Fruit fly (Drosophila melanogaster) whole organism, pupa: ENCODE measurements around the gene Osi24.
A peak's percentile ranks its signal among the peaks of the same experiment; 100 is the strongest.

Source experiments
- CG10348 ChIP-seq: fragments of 200-800 bp; sonication (Bioruptor generic); IDR thresholded peaks from 2 replicates; pipeline ENCODE4 v1.3.6; 2022; ENCODE audit warnings: missing biosample characterization, missing genetic modification characterization
- CG12605 ChIP-seq: fragments of 200-800 bp; sonication (Bioruptor generic); IDR thresholded peaks from 2 replicates; pipeline ENCODE4 v1.3.6; 2022; ENCODE audit warnings: missing biosample characterization, missing genetic modification characterization
- CG13204 ChIP-seq: fragments of 200-800 bp; sonication (Bioruptor generic); optimal IDR thresholded peaks from 2 replicates; lab custom pipeline; 2018; ENCODE audit warnings: missing biosample characterization, mild to moderate bottlenecking, missing genetic modification characterization, moderate library complexity
- CG14655 ChIP-seq: fragments of 200-800 bp; sonication (Bioruptor generic); optimal IDR thresholded peaks from 3 replicates; lab custom pipeline; 2017; ENCODE audit warnings: mild to moderate bottlenecking, missing biosample characterization, missing genetic modification reagents, missing genetic modification characterization
- CG15710 ChIP-seq: fragments of 200-800 bp; sonication (Bioruptor generic); optimal IDR thresholded peaks from 2 replicates; lab custom pipeline; 2018; ENCODE audit warnings: missing biosample characterization, mild to moderate bottlenecking, missing genetic modification characterization, moderate library complexity
- CG17806 ChIP-seq: fragments of 200-800 bp; sonication (Bioruptor generic); optimal IDR thresholded peaks from 2 replicates; lab custom pipeline; 2018; ENCODE audit warnings: missing biosample characterization, mild to moderate bottlenecking, missing genetic modification characterization, moderate library complexity
- CG32121 ChIP-seq: fragments of 200-800 bp; sonication (Bioruptor generic); IDR thresholded peaks from 2 replicates; pipeline ENCODE4 v1.3.6; 2022; ENCODE audit warnings: missing biosample characterization, missing genetic modification characterization
- CG34367 ChIP-seq: fragments of 200-800 bp; sonication (Bioruptor generic); optimal IDR thresholded peaks from 2 replicates; lab custom pipeline; 2018; ENCODE audit warnings: missing biosample characterization, mild to moderate bottlenecking, missing genetic modification characterization
- CG4496 ChIP-seq: fragments of 200-800 bp; sonication (Bioruptor generic); IDR thresholded peaks from 3 replicates; pipeline ENCODE4 v1.3.6; 2022; ENCODE audit warnings: missing biosample characterization, missing genetic modification characterization
- CG8159 ChIP-seq: fragments of 200-800 bp; sonication (Bioruptor generic); optimal IDR thresholded peaks from 3 replicates; lab custom pipeline; 2018; ENCODE audit warnings: missing biosample characterization, mild to moderate bottlenecking, missing genetic modification characterization, moderate library complexity
- CG8301 ChIP-seq: fragments of 200-800 bp; sonication (Bioruptor generic); optimal IDR thresholded peaks from 2 replicates; lab custom pipeline; 2018; ENCODE audit warnings: missing biosample characterization, mild to moderate bottlenecking, missing genetic modification characterization
- CG9948 ChIP-seq: fragments of 200-800 bp; sonication (Bioruptor generic); optimal IDR thresholded peaks from 2 replicates; lab custom pipeline; 2018; ENCODE audit warnings: missing biosample characterization, mild to moderate bottlenecking, missing genetic modification characterization, moderate library complexity
- D1 ChIP-seq: fragments of 200-800 bp; sonication (Bioruptor generic); optimal IDR thresholded peaks from 2 replicates; lab custom pipeline; 2018; ENCODE audit warnings: missing biosample characterization, mild to moderate bottlenecking, missing genetic modification characterization, moderate library complexity
- EcR ChIP-seq: fragments of 200-800 bp; sonication (Bioruptor generic); optimal IDR thresholded peaks from 3 replicates; lab custom pipeline; 2019; ENCODE audit warnings: missing biosample characterization, missing genetic modification characterization, mild to moderate bottlenecking, moderate library complexity, missing genetic modification reagents
- Ets98B ChIP-seq: fragments of 200-800 bp; sonication (Bioruptor generic); IDR thresholded peaks from 2 replicates; pipeline ENCODE4 v1.3.6; 2022; ENCODE audit warnings: missing biosample characterization, missing genetic modification characterization
- Pif1A ChIP-seq: fragments of 200-800 bp; sonication (Bioruptor generic); optimal IDR thresholded peaks from 3 replicates; lab custom pipeline; 2016; ENCODE audit warnings: missing biosample characterization, missing genetic modification characterization
- Pif1B ChIP-seq: fragments of 200-800 bp; sonication (Bioruptor generic); optimal IDR thresholded peaks from 3 replicates; lab custom pipeline; 2016; ENCODE audit warnings: missing biosample characterization, missing genetic modification characterization
- Snoo ChIP-seq: fragments of 200-800 bp; sonication (Bioruptor generic); optimal IDR thresholded peaks from 3 replicates; lab custom pipeline; 2017; ENCODE audit warnings: missing biosample characterization, mild to moderate bottlenecking, missing genetic modification characterization, inconsistent platforms
- fd96Ca ChIP-seq: fragments of 200-800 bp; sonication (Bioruptor generic); IDR thresholded peaks from 3 replicates; pipeline ENCODE4 v1.3.6; 2022; ENCODE audit warnings: missing biosample characterization, missing genetic modification characterization
- gl ChIP-seq: fragments of 200-800 bp; sonication (Bioruptor generic); optimal IDR thresholded peaks from 2 replicates; lab custom pipeline; 2018; ENCODE audit warnings: missing biosample characterization, mild to moderate bottlenecking, missing genetic modification characterization
- rn ChIP-seq: fragments of 200-800 bp; sonication (Bioruptor generic); IDR thresholded peaks from 2 replicates; pipeline ENCODE4 v1.3.6; 2022; ENCODE audit warnings: missing biosample characterization, missing genetic modification characterization

Gene Osi24

dm6 chr3R:6231391-6231790, 32.8 kb downstream of the Osi24 start:
- TF ChIP-seq CG17806 (tag; lab: Kevin White, UChicago) (no peak), CG15710 (tag; lab: Kevin White, UChicago) (no peak), CG4496 (GFP tag; lab: Robert Waterston, UW) (no peak), fd96Ca (GFP tag; lab: Robert Waterston, UW) (no peak), CG12605 (GFP tag; lab: Robert Waterston, UW) (no peak), CG8159 (tag; lab: Kevin White, UChicago) (no peak), CG14655 (GFP tag; lab: Kevin White, UChicago) (no peak), CG34367 (no peak), CG10348 (GFP tag; lab: Robert Waterston, UW) (no peak)

dm6 chr3R:6233104-6233503, 34.5 kb downstream of the Osi24 start:
- no peak for TF ChIP-seq D1 (tag; lab: Kevin White, UChicago)
- TF ChIP-seq CG14655 (GFP tag; lab: Kevin White, UChicago): peak; percentile 20
- TF ChIP-seq CG8301 (tag; lab: Kevin White, UChicago): peak; percentile 29

dm6 chr3R:6234189-6234758, 35.7 kb downstream of the Osi24 start, which contains the start of gene Osi6:
TSS of gene Osi6 (plus strand) at chr3R:6234708.
- no peak for TF ChIP-seq fd96Ca (GFP tag; lab: Robert Waterston, UW)
- TF ChIP-seq Snoo: no peak
- no peak for TF ChIP-seq CG12605 (GFP tag; lab: Robert Waterston, UW)
- no peak for TF ChIP-seq Pif1B
- no peak for TF ChIP-seq CG8159 (tag; lab: Kevin White, UChicago)
- no peak for TF ChIP-seq CG34367
- no peak for TF ChIP-seq CG9948 (tag; lab: Kevin White, UChicago)
- no peak for TF ChIP-seq rn (GFP tag; lab: Robert Waterston, UW)
- TF ChIP-seq CG4496 (GFP tag; lab: Robert Waterston, UW): no peak
- TF ChIP-seq CG14655 (GFP tag; lab: Kevin White, UChicago): no peak
- no peak for TF ChIP-seq D1 (tag; lab: Kevin White, UChicago)
- TF ChIP-seq CG8301 (tag; lab: Kevin White, UChicago): no peak
- TF ChIP-seq EcR (GFP tag; lab: Kevin White, UChicago): no peak
- TF ChIP-seq CG15710 (tag; lab: Kevin White, UChicago): no peak
- TF ChIP-seq Ets98B: no peak
- TF ChIP-seq CG17806 (tag; lab: Kevin White, UChicago): no peak
- TF ChIP-seq Pif1A (GFP tag; lab: Kevin White, UChicago): no peak
- TF ChIP-seq CG13204 (GFP tag; lab: Kevin White, UChicago): no peak
- TF ChIP-seq CG32121 (GFP tag; lab: Robert Waterston, UW): no peak

- TF ChIP-seq CG32121 (GFP tag; lab: Robert Waterston, UW): no peak
- TF ChIP-seq CG13204 (GFP tag; lab: Kevin White, UChicago): no peak
- no peak for TF ChIP-seq fd96Ca (GFP tag; lab: Robert Waterston, UW)
- no peak for TF ChIP-seq CG14655 (GFP tag; lab: Kevin White, UChicago)
- no peak for TF ChIP-seq EcR (GFP tag; lab: Kevin White, UChicago)
- TF ChIP-seq CG34367: no peak
- TF ChIP-seq CG17806 (tag; lab: Kevin White, UChicago): no peak
Measured at dm6 chr3R:6238977-6239376, 40.4 kb downstream of the Osi24 start.

- TF ChIP-seq EcR (GFP tag; lab: Kevin White, UChicago): no peak
- no peak for TF ChIP-seq CG34367
- no peak for TF ChIP-seq Snoo
- no peak for TF ChIP-seq fd96Ca (GFP tag; lab: Robert Waterston, UW)
- TF ChIP-seq Ets98B: no peak
Measured at dm6 chr3R:6240263-6240662, 41.7 kb downstream of the Osi24 start.

dm6 chr3R:6241289-6241688, 42.7 kb downstream of the Osi24 start:
- TF ChIP-seq CG14655 (GFP tag; lab: Kevin White, UChicago): peak; percentile 23
- TF ChIP-seq gl (tag; lab: Kevin White, UChicago): no peak
- TF ChIP-seq Pif1A (GFP tag; lab: Kevin White, UChicago): peak; percentile 10

dm6 chr3R:6244035-6244434, 45.4 kb downstream of the Osi24 start:
- TF ChIP-seq Ets98B (no peak), CG4496 (GFP tag; lab: Robert Waterston, UW) (no peak), Snoo (peak; percentile 29)

- TF ChIP-seq CG34367 (no peak), CG32121 (GFP tag; lab: Robert Waterston, UW) (no peak), gl (tag; lab: Kevin White, UChicago) (no peak), CG15710 (tag; lab: Kevin White, UChicago) (no peak), CG4496 (GFP tag; lab: Robert Waterston, UW) (no peak), D1 (tag; lab: Kevin White, UChicago) (no peak), CG9948 (tag; lab: Kevin White, UChicago) (no peak)
Measured at dm6 chr3R:6244986-6245385, 46.4 kb downstream of the Osi24 start.
